Worm (Caenorhabditis elegans) whole organism, L4/young adult: ENCODE results near the gene nucb-1.

Experiments used
- W03F9.2 ChIP-seq: fragments of 150-350 bp; optimal IDR thresholded peaks from 2 replicates; lab custom pipeline; 2014; ENCODE audit warnings: missing biosample characterization, missing genetic modification characterization
- him-1 ChIP-seq: sonication (generic microtip); optimal IDR thresholded peaks from 2 replicates; lab custom pipeline; 2016; ENCODE audit warnings: missing genotype, missing genetic modification reagents, missing genetic modification characterization, missing compliant biosample characterization

DNA sequence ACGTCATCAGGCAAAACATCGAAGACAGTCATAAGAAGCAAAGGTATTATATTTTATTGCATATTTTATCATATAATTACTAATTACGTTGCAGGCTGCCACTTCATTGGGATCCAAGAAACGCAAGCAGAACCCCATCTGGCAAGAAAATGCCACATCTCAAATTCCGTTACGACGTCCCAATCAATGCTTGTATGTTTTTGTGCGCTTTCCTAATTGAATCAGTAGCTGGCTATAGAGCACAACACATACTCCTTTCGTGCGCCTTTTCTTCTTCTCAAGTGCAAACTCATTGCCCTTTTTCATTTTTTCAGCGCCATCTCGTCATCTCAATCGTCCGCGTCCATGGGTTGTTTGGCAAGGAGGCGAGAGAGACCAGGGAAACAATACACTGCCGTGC lies 46.6 kb upstream of the nucb-1 start:
- no peak for TF ChIP-seq him-1 (tag; lab: Kevin White, UChicago)
- TF ChIP-seq W03F9.2 = no peak
